Comparison of ENCODE assay signal across 2 worm cellular contexts in genomic region chrX:17030169-17030914, ce11.
TF ChIP-seq lines count a peak whose summit lies in the region.

ptrn-1 (minus strand) TSS chrX:17030219.

TF ChIP-seq in whole organism, L1 larva, 84 proteins besides CTCF, POLR2A, EP300 and RAD21 (continued from another document):
- TF ChIP-seq hlh-4 (tag; optimal IDR thresholded peaks at IDR 0.05; lab: Kevin White, UChicago): no peak
- TF ChIP-seq egl-27 (tag; optimal IDR thresholded peaks at IDR 0.05; lab: Kevin White, UChicago): peak; percentile 23 to 30
- no peak for TF ChIP-seq lin-15B (tag; optimal IDR thresholded peaks at IDR 0.05; lab: Kevin White, UChicago)
- no peak for TF ChIP-seq C04F5.9 (tag; optimal IDR thresholded peaks at IDR 0.05; lab: Kevin White, UChicago)
- TF ChIP-seq egl-13 (tag; optimal IDR thresholded peaks at IDR 0.05; lab: Kevin White, UChicago): peak; percentile 20
- TF ChIP-seq zip-4 (GFP tag; optimal IDR thresholded peaks at IDR 0.05; lab: Kevin White, UChicago): no peak
- peak; percentile 30 for TF ChIP-seq fos-1 (tag; optimal IDR thresholded peaks at IDR 0.05; lab: Kevin White, UChicago)
- TF ChIP-seq fkh-10 (GFP tag; optimal IDR thresholded peaks at IDR 0.05; lab: Kevin White, UChicago): peak; percentile 79
- no peak for TF ChIP-seq vab-15 (tag; optimal IDR thresholded peaks at IDR 0.05; lab: Kevin White, UChicago)
- TF ChIP-seq lin-35 (GFP tag; optimal IDR thresholded peaks at IDR 0.05; lab: Kevin White, UChicago): peak; percentile 47 to 58
- peak in 1 of 2 experiments; percentile 73 for TF ChIP-seq mdl-1 (tag; optimal IDR thresholded peaks at IDR 0.05; lab: Kevin White, UChicago)
- peak; percentile 45 for TF ChIP-seq nhr-77 (tag; optimal IDR thresholded peaks at IDR 0.05; lab: Kevin White, UChicago)
- peak; percentile 31 for TF ChIP-seq dsc-1 (tag; optimal IDR thresholded peaks at IDR 0.05; lab: Kevin White, UChicago)
- TF ChIP-seq zag-1 (tag; optimal IDR thresholded peaks at IDR 0.05; lab: Kevin White, UChicago): no peak
- peak in 1 of 2 experiments; percentile 17 for TF ChIP-seq ztf-11 (tag; optimal IDR thresholded peaks at IDR 0.05; lab: Kevin White, UChicago)
- TF ChIP-seq ceh-90 (tag; optimal IDR thresholded peaks at IDR 0.05; lab: Kevin White, UChicago): no peak
- TF ChIP-seq mab-9 (GFP tag; IDR thresholded peaks at IDR 0.05; lab: Robert Waterston, UW): no peak
- TF ChIP-seq ztf-4 (tag; optimal IDR thresholded peaks at IDR 0.05; lab: Kevin White, UChicago): no peak
- no peak for TF ChIP-seq aly-2 (tag; optimal IDR thresholded peaks at IDR 0.05; lab: Kevin White, UChicago)
- TF ChIP-seq elt-3 (tag; optimal IDR thresholded peaks at IDR 0.05; lab: Kevin White, UChicago): peak in 1 of 6 experiments; percentile 13
- peak; percentile 30 for TF ChIP-seq nhr-90 (tag; optimal IDR thresholded peaks at IDR 0.05; lab: Kevin White, UChicago; ENCODE audit: poor library complexity)
- no peak for TF ChIP-seq sox-4 (tag; optimal IDR thresholded peaks at IDR 0.05; lab: Kevin White, UChicago)
- peak; percentile 76 for TF ChIP-seq nhr-85 (tag; lab: Kevin White, UChicago)
- peak; percentile 49 to 70 for TF ChIP-seq lsy-2 (tag; optimal IDR thresholded peaks at IDR 0.05; lab: Kevin White, UChicago)

TF ChIP-seq in whole organism, young adult, 124 proteins besides CTCF, POLR2A, EP300 and RAD21 (continued from another document):
- TF ChIP-seq ztf-26 (tag; optimal IDR thresholded peaks at IDR 0.05; lab: Kevin White, UChicago) (no peak), Y53F4B.3 (GFP tag; IDR thresholded peaks at IDR 0.05; lab: Robert Waterston, UW) (no peak), tbp1 (GFP tag; optimal IDR thresholded peaks at IDR 0.05; lab: Kevin White, UChicago) (peak; percentile 34), fkh-3 (tag; optimal IDR thresholded peaks at IDR 0.05; lab: Kevin White, UChicago) (no peak), ets-4 (GFP tag; optimal IDR thresholded peaks at IDR 0.05; lab: Kevin White, UChicago) (peak; percentile 27), mcd-1 (GFP tag; IDR thresholded peaks at IDR 0.05; lab: Robert Waterston, UW) (no peak), ztf-18 (tag; optimal IDR thresholded peaks at IDR 0.05; lab: Kevin White, UChicago) (no peak), F33H1.4 (GFP tag; IDR thresholded peaks at IDR 0.05; lab: Robert Waterston, UW) (no peak), F39B2.1 (GFP tag; IDR thresholded peaks at IDR 0.05; lab: Robert Waterston, UW) (no peak), F49E8.2 (tag; optimal IDR thresholded peaks at IDR 0.05; lab: Kevin White, UChicago; ENCODE audit: insufficient read depth) (no peak), snpc-1.3 (tag; optimal IDR thresholded peaks at IDR 0.05; lab: Kevin White, UChicago; ENCODE audit: insufficient read depth) (no peak), F37B4.10 (GFP tag; IDR thresholded peaks at IDR 0.05; lab: Robert Waterston, UW) (no peak), zim-3 (tag; optimal IDR thresholded peaks at IDR 0.05; lab: Kevin White, UChicago) (no peak), aptf-2 (GFP tag; conservative IDR thresholded peaks at IDR 0.05; lab: Robert Waterston, UW) (no peak)
